Worm (Caenorhabditis elegans) whole organism, young adult: ENCODE results near the gene zmp-5.

ENCODE experiments used
- B0019.2 ChIP-seq: fragments of 200-800 bp; sonication (Bioruptor generic); conservative IDR thresholded peaks from 2 replicates; pipeline ENCODE4 v1.3.6; 2022; ENCODE audit warnings: missing genetic modification reagents, missing genetic modification characterization, missing compliant biosample characterization
- B0336.3 ChIP-seq: fragments of 200-800 bp; sonication (Bioruptor generic); IDR thresholded peaks from 2 replicates; pipeline ENCODE4 v1.3.6; 2022; ENCODE audit warnings: missing genetic modification characterization, missing compliant biosample characterization
- C17E4.6 ChIP-seq: fragments of 200-800 bp; sonication (Bioruptor generic); IDR thresholded peaks from 2 replicates; pipeline ENCODE4 v1.3.6; 2022; ENCODE audit warnings: missing genetic modification reagents, missing genetic modification characterization, missing compliant biosample characterization
- F10E7.11 ChIP-seq: sonication (generic microtip); optimal IDR thresholded peaks from 2 replicates; lab custom pipeline; 2017; ENCODE audit warnings: mild to moderate bottlenecking, missing genetic modification characterization, moderate library complexity, missing compliant biosample characterization
- F39B2.1 ChIP-seq: fragments of 200-800 bp; sonication (Bioruptor generic); IDR thresholded peaks from 2 replicates; pipeline ENCODE4 v1.3.6; 2022; ENCODE audit warnings: missing genetic modification reagents, missing genetic modification characterization, missing compliant biosample characterization
- K11D2.4 ChIP-seq: fragments of 200-800 bp; sonication (Bioruptor generic); IDR thresholded peaks from 2 replicates; pipeline ENCODE4 v1.3.6; 2022; ENCODE audit warnings: missing genetic modification reagents, missing genetic modification characterization, missing compliant biosample characterization
- K12H6.12 ChIP-seq: fragments of 200-800 bp; sonication (Bioruptor generic); optimal IDR thresholded peaks from 2 replicates; lab custom pipeline; 2018; ENCODE audit warnings: mild to moderate bottlenecking, missing genetic modification characterization, missing compliant biosample characterization
- T26A5.8 ChIP-seq: sonication (generic microtip); optimal IDR thresholded peaks from 2 replicates; lab custom pipeline; 2016; ENCODE audit warnings: missing genetic modification characterization, missing compliant biosample characterization
- Y79H2A.3 ChIP-seq: fragments of 200-800 bp; sonication (Bioruptor generic); conservative IDR thresholded peaks from 2 replicates; pipeline ENCODE4 v1.3.6; 2022; ENCODE audit warnings: missing genetic modification reagents, missing genetic modification characterization, missing compliant biosample characterization
- Y95B8A.8 ChIP-seq: fragments of 200-800 bp; sonication (Bioruptor generic); IDR thresholded peaks from 2 replicates; pipeline ENCODE4 v1.3.6; 2022; ENCODE audit warnings: missing genetic modification reagents, missing genetic modification characterization, missing compliant biosample characterization
- aptf-2 ChIP-seq: fragments of 200-800 bp; sonication (Bioruptor generic); conservative IDR thresholded peaks from 2 replicates; pipeline ENCODE4 v1.3.6; 2022; ENCODE audit warnings: missing genetic modification reagents, missing genetic modification characterization, missing compliant biosample characterization
- aptf-3 ChIP-seq: fragments of 200-800 bp; sonication (Bioruptor generic); IDR thresholded peaks from 2 replicates; pipeline ENCODE4 v1.3.6; 2022; ENCODE audit warnings: missing genetic modification characterization, missing compliant biosample characterization
- athp-1 ChIP-seq: sonication (generic microtip); optimal IDR thresholded peaks from 2 replicates; lab custom pipeline; 2017; ENCODE audit warnings: mild to moderate bottlenecking, missing genetic modification characterization, missing compliant biosample characterization
- attf-3 ChIP-seq: fragments of 200-800 bp; sonication (Bioruptor generic); conservative IDR thresholded peaks from 2 replicates; pipeline ENCODE4 v1.3.6; 2022; ENCODE audit warnings: missing genetic modification reagents, missing genetic modification characterization, missing compliant biosample characterization
- attf-6 ChIP-seq: fragments of 200-800 bp; sonication (Bioruptor generic); IDR thresholded peaks from 2 replicates; pipeline ENCODE4 v1.3.6; 2022; ENCODE audit warnings: missing genetic modification reagents, missing genetic modification characterization, missing compliant biosample characterization
- ccch-3 ChIP-seq: fragments of 200-800 bp; sonication (Bioruptor generic); optimal IDR thresholded peaks from 2 replicates; lab custom pipeline; 2018; ENCODE audit warnings: mild to moderate bottlenecking, missing genetic modification characterization, missing compliant biosample characterization
- cebp-1 ChIP-seq, 2 experiments: fragments of 200-800 bp in 1 of 2; sonication (Bioruptor generic) in 1 of 2; sonication (generic microtip) in 1 of 2; IDR thresholded peaks in 1 of 2; optimal IDR thresholded peaks in 1 of 2; 2 replicates each; pipeline versions ENCODE4 v1.3.6 to Lab custom; 2017 to 2022; ENCODE audit warnings: missing compliant biosample characterization in 2 of 2, missing genetic modification characterization in 2 of 2, mild to moderate bottlenecking in 1 of 2, missing genetic modification reagents in 1 of 2, moderate library complexity in 1 of 2
- cebp-2 ChIP-seq: fragments of 200-800 bp; sonication (Bioruptor generic); IDR thresholded peaks from 2 replicates; pipeline ENCODE4 v1.3.6; 2022; ENCODE audit warnings: missing genetic modification characterization, missing compliant biosample characterization
- ceh-27 ChIP-seq: fragments of 200-800 bp; sonication (Bioruptor generic); optimal IDR thresholded peaks from 2 replicates; lab custom pipeline; 2018; ENCODE audit warnings: mild to moderate bottlenecking, missing genetic modification characterization, moderate library complexity, missing compliant biosample characterization
- ceh-79 ChIP-seq: sonication (generic microtip); optimal IDR thresholded peaks from 2 replicates; lab custom pipeline; 2017; ENCODE audit warnings: mild to moderate bottlenecking, missing genetic modification characterization, missing compliant biosample characterization
- ceh-91 ChIP-seq: fragments of 200-800 bp; sonication (Bioruptor generic); IDR thresholded peaks from 2 replicates; pipeline ENCODE4 v1.3.6; 2022; ENCODE audit warnings: missing genetic modification reagents, missing genetic modification characterization, missing compliant biosample characterization
- efl-1 ChIP-seq: fragments of 150-350 bp; optimal IDR thresholded peaks from 2 replicates; lab custom pipeline; 2014; ENCODE audit warnings: missing biosample characterization, missing genetic modification reagents, missing genetic modification characterization
- egl-18 ChIP-seq: fragments of 200-800 bp; sonication (Bioruptor generic); IDR thresholded peaks from 2 replicates; pipeline ENCODE4 v1.3.6; 2022; ENCODE audit warnings: missing genetic modification reagents, missing genetic modification characterization, missing compliant biosample characterization
- egrh-3 ChIP-seq: fragments of 200-800 bp; sonication (Bioruptor generic); IDR thresholded peaks from 2 replicates; pipeline ENCODE4 v1.3.6; 2022; ENCODE audit warnings: missing genetic modification reagents, missing genetic modification characterization, missing compliant biosample characterization
- fkh-3 ChIP-seq: sonication (generic microtip); optimal IDR thresholded peaks from 2 replicates; lab custom pipeline; 2016; ENCODE audit warnings: mild to moderate bottlenecking, missing genetic modification characterization, missing compliant biosample characterization
- him-1 ChIP-seq: sonication (generic microtip); optimal IDR thresholded peaks from 2 replicates; lab custom pipeline; 2016; ENCODE audit warnings: missing genotype, missing genetic modification reagents, missing genetic modification characterization, missing compliant biosample characterization
- hlh-26 ChIP-seq: fragments of 200-800 bp; sonication (Bioruptor generic); conservative IDR thresholded peaks from 2 replicates; pipeline ENCODE4 v1.3.6; 2022; ENCODE audit warnings: missing genetic modification reagents, missing genetic modification characterization, missing compliant biosample characterization
- hmg-1.2 ChIP-seq: fragments of 200-800 bp; sonication (Bioruptor generic); IDR thresholded peaks from 2 replicates; pipeline ENCODE4 v1.3.6; 2022; ENCODE audit warnings: missing genetic modification reagents, missing genetic modification characterization, missing compliant biosample characterization
- hrde-1 ChIP-seq: sonication (generic microtip); optimal IDR thresholded peaks from 2 replicates; lab custom pipeline; 2016; ENCODE audit warnings: missing genetic modification characterization, mild to moderate bottlenecking, missing compliant biosample characterization, moderate library complexity, missing genotype, missing genetic modification reagents, borderline replicate concordance
- let-607 ChIP-seq, 2 experiments: fragments of 200-800 bp in 1 of 2; sonication (Bioruptor generic) in 1 of 2; sonication (generic microtip) in 1 of 2; optimal IDR thresholded peaks; 2 replicates each; lab custom pipeline; 2016 to 2018; ENCODE audit warnings: mild to moderate bottlenecking in 2 of 2, missing compliant biosample characterization in 2 of 2, missing genetic modification characterization in 2 of 2, moderate library complexity in 2 of 2, missing genotype in 1 of 2
- lin-40 ChIP-seq: sonication (generic microtip); optimal IDR thresholded peaks from 2 replicates; lab custom pipeline; 2016; ENCODE audit warnings: missing genetic modification characterization, mild to moderate bottlenecking, missing compliant biosample characterization, missing genotype, missing genetic modification reagents
- mxl-1 ChIP-seq: sonication (generic microtip); optimal IDR thresholded peaks from 2 replicates; lab custom pipeline; 2016; ENCODE audit warnings: missing genetic modification characterization, missing compliant biosample characterization
- nfya-2 ChIP-seq: fragments of 200-800 bp; sonication (Bioruptor generic); IDR thresholded peaks from 2 replicates; pipeline ENCODE4 v1.3.6; 2022; ENCODE audit warnings: missing genetic modification reagents, missing genetic modification characterization, missing compliant biosample characterization
- nhr-27 ChIP-seq: fragments of 200-800 bp; sonication (Bioruptor generic); optimal IDR thresholded peaks from 2 replicates; lab custom pipeline; 2018; ENCODE audit warnings: mild to moderate bottlenecking, missing genetic modification characterization, moderate library complexity, missing compliant biosample characterization
- nhr-90 ChIP-seq: sonication (generic microtip); optimal IDR thresholded peaks from 2 replicates; lab custom pipeline; 2016; ENCODE audit warnings: missing genotype, mild to moderate bottlenecking, missing genetic modification characterization, missing compliant biosample characterization
- pbrm-1 ChIP-seq: fragments of 200-800 bp; sonication (Bioruptor generic); IDR thresholded peaks from 2 replicates; pipeline ENCODE4 v1.3.6; 2022; ENCODE audit warnings: missing genetic modification reagents, missing genetic modification characterization, missing compliant biosample characterization
- sdz-38 ChIP-seq: sonication (generic microtip); optimal IDR thresholded peaks from 2 replicates; lab custom pipeline; 2016; ENCODE audit warnings: missing genotype, missing genetic modification characterization, missing compliant biosample characterization
- sea-2 ChIP-seq: fragments of 200-800 bp; sonication (Bioruptor generic); IDR thresholded peaks from 2 replicates; pipeline ENCODE4 v1.3.6; 2022; ENCODE audit warnings: missing genetic modification characterization, missing compliant biosample characterization
- snpc-1.3 ChIP-seq: sonication (generic microtip); optimal IDR thresholded peaks from 2 replicates; lab custom pipeline; 2017; ENCODE audit warnings: missing genetic modification characterization, mild to moderate bottlenecking, missing compliant biosample characterization, antibody characterized with exemption, moderate library complexity, missing genotype, missing genetic modification reagents; ENCODE audit not compliant: insufficient read depth
- snpc-3.4 ChIP-seq: sonication (generic microtip); optimal IDR thresholded peaks from 2 replicates; lab custom pipeline; 2017; ENCODE audit warnings: missing genetic modification characterization, mild to moderate bottlenecking, missing compliant biosample characterization, antibody characterized with exemption, moderate library complexity, missing genotype, missing genetic modification reagents
- snpc-4 ChIP-seq, 5 experiments: fragments of 150-350 bp in 1 of 5; sonication (generic microtip) in 4 of 5; optimal IDR thresholded peaks; 2 replicates each; lab custom pipeline; 2014 to 2018; ENCODE audit warnings: missing genetic modification characterization in 5 of 5, missing biosample characterization in 3 of 5, antibody characterized with exemption in 2 of 5, mild to moderate bottlenecking in 2 of 5, missing compliant biosample characterization in 2 of 5, missing genotype in 2 of 5, moderate library complexity in 2 of 5, missing genetic modification reagents in 1 of 5
- tbp1 ChIP-seq: fragments of 200-800 bp; sonication (Bioruptor generic); optimal IDR thresholded peaks from 2 replicates; lab custom pipeline; 2018; ENCODE audit warnings: mild to moderate bottlenecking, missing genetic modification characterization, missing compliant biosample characterization
- unc-130 ChIP-seq: sonication (generic microtip); optimal IDR thresholded peaks from 2 replicates; lab custom pipeline; 2016; ENCODE audit warnings: missing genetic modification reagents, missing genetic modification characterization, missing compliant biosample characterization
- xnd-1 ChIP-seq: sonication (generic microtip); optimal IDR thresholded peaks from 2 replicates; lab custom pipeline; 2016; ENCODE audit warnings: missing genotype, missing genetic modification reagents, missing genetic modification characterization, missing compliant biosample characterization
- zim-3 ChIP-seq: sonication (generic microtip); optimal IDR thresholded peaks from 2 replicates; lab custom pipeline; 2017; ENCODE audit warnings: mild to moderate bottlenecking, missing genetic modification characterization, moderate library complexity, missing compliant biosample characterization
- ztf-22 ChIP-seq: fragments of 200-800 bp; sonication (Bioruptor generic); optimal IDR thresholded peaks from 2 replicates; lab custom pipeline; 2018; ENCODE audit warnings: mild to moderate bottlenecking, missing genetic modification characterization, moderate library complexity, missing compliant biosample characterization
- ztf-28 ChIP-seq: fragments of 200-800 bp; sonication (Bioruptor generic); IDR thresholded peaks from 2 replicates; pipeline ENCODE4 v1.3.6; 2022; ENCODE audit warnings: missing genetic modification reagents, missing genetic modification characterization, missing compliant biosample characterization
- ztf-6 ChIP-seq: fragments of 200-800 bp; sonication (Bioruptor generic); IDR thresholded peaks from 2 replicates; pipeline ENCODE4 v1.3.6; 2022; ENCODE audit warnings: missing genetic modification reagents, missing genetic modification characterization, missing compliant biosample characterization

zmp-5 gene

DNA sequence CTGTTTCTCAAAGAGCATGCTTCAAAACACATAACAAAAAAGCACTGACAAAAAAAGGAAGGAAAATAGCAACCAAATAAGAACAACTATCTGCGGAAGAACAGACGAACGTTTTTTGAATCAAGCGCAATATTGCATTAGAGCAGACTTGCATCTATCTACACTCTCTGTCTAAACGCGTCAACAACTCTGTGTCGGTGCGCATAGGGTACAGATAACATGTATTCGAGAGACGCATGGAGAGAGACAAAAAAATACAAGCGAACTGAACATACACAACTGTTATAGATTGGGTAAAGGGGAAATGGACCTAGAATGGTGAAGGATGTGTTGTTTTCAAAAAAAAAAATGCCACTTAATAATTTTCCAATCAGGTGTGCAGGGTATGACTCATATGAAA is 11.9 kb upstream of the zmp-5 start (continued):
- TF ChIP-seq nhr-90 (tag; lab: Kevin White, UChicago), result no peak
- TF ChIP-seq B0019.2 (GFP tag; lab: Robert Waterston, UW), result no peak
- TF ChIP-seq attf-6 (GFP tag; lab: Robert Waterston, UW), result no peak
- no peak for TF ChIP-seq egl-18 (GFP tag; lab: Robert Waterston, UW)
- no peak for TF ChIP-seq mxl-1
- no peak for TF ChIP-seq F10E7.11 (tag; lab: Kevin White, UChicago)
- TF ChIP-seq Y79H2A.3 (GFP tag; lab: Robert Waterston, UW), result no peak
- TF ChIP-seq C17E4.6, result no peak
- no peak for TF ChIP-seq him-1 (tag; lab: Kevin White, UChicago)
- TF ChIP-seq ztf-22 (GFP tag; lab: Kevin White, UChicago), result no peak
- TF ChIP-seq ceh-91 (GFP tag; lab: Robert Waterston, UW), result no peak
- TF ChIP-seq F39B2.1 (GFP tag; lab: Robert Waterston, UW), result no peak
- no peak for TF ChIP-seq athp-1 (tag; lab: Kevin White, UChicago)
- no peak for TF ChIP-seq snpc-3.4 (tag; lab: Kevin White, UChicago)
- no peak for TF ChIP-seq ztf-28 (GFP tag; lab: Robert Waterston, UW)
- TF ChIP-seq tbp1 (GFP tag; lab: Kevin White, UChicago), result peak; percentile 15
- TF ChIP-seq pbrm-1 (GFP tag; lab: Robert Waterston, UW), result no peak
- TF ChIP-seq hlh-26, result no peak
- TF ChIP-seq zim-3, result no peak
- no peak for TF ChIP-seq B0336.3
- TF ChIP-seq T26A5.8 (tag; lab: Kevin White, UChicago), result no peak
- no peak for TF ChIP-seq nhr-27 (tag; lab: Kevin White, UChicago)
- no peak for TF ChIP-seq sea-2 (GFP tag; lab: Robert Waterston, UW)
- TF ChIP-seq egrh-3 (GFP tag; lab: Robert Waterston, UW), result no peak
- TF ChIP-seq ceh-79 (tag; lab: Kevin White, UChicago), result no peak
- no peak for TF ChIP-seq attf-3 (GFP tag; lab: Robert Waterston, UW)
- no peak for TF ChIP-seq nfya-2 (GFP tag; lab: Robert Waterston, UW)
- TF ChIP-seq xnd-1, result no peak
- TF ChIP-seq snpc-4 (GFP tag; optimal IDR thresholded peaks at IDR 0.05; lab: Kevin White, UChicago), result no peak
- TF ChIP-seq snpc-4 (tag; optimal IDR thresholded peaks at IDR 0.05; lab: Kevin White, UChicago), result no peak
- TF ChIP-seq hmg-1.2, result peak; percentile 58; the same call in 1 of the 2 replicates
- peak; percentile 49 for TF ChIP-seq K12H6.12 (tag; lab: Kevin White, UChicago)
- no peak for TF ChIP-seq aptf-3 (GFP tag; lab: Robert Waterston, UW)
- no peak for TF ChIP-seq fkh-3 (tag; lab: Kevin White, UChicago)
- TF ChIP-seq lin-40 (tag; lab: Kevin White, UChicago), result peak; percentile 35
- TF ChIP-seq ztf-6 (GFP tag; lab: Robert Waterston, UW), result no peak
- no peak for TF ChIP-seq snpc-1.3 (tag; lab: Kevin White, UChicago)
- no peak for TF ChIP-seq unc-130 (GFP tag; lab: Kevin White, UChicago)
- TF ChIP-seq let-607 (tag; optimal IDR thresholded peaks at IDR 0.05; lab: Kevin White, UChicago), result peak in 1 of 2 experiments; percentile 9
- TF ChIP-seq Y95B8A.8 (GFP tag; lab: Robert Waterston, UW), result no peak
- TF ChIP-seq cebp-1 (GFP tag; IDR thresholded peaks at IDR 0.05; lab: Robert Waterston, UW), result no peak
- peak; percentile 43 for TF ChIP-seq cebp-1 (tag; optimal IDR thresholded peaks at IDR 0.05; lab: Kevin White, UChicago)
- no peak for TF ChIP-seq K11D2.4 (GFP tag; lab: Robert Waterston, UW)
- TF ChIP-seq aptf-2 (GFP tag; lab: Robert Waterston, UW), result no peak
- TF ChIP-seq efl-1 (GFP tag; lab: Kevin White, UChicago), result no peak
- no peak for TF ChIP-seq sdz-38 (tag; lab: Kevin White, UChicago)
- TF ChIP-seq cebp-2 (GFP tag; lab: Robert Waterston, UW), result no peak
- peak; percentile 46 for TF ChIP-seq ceh-27 (GFP tag; lab: Kevin White, UChicago)
- no peak for TF ChIP-seq ccch-3 (GFP tag; lab: Kevin White, UChicago)
- no peak for TF ChIP-seq hrde-1 (tag; lab: Kevin White, UChicago)
